Worm (Caenorhabditis elegans) whole organism, young adult: ENCODE data around the gene C01G10.17.

Experiments used
- F33H1.4 ChIP-seq: fragments of 200-800 bp; sonication (Bioruptor generic); IDR thresholded peaks from 2 replicates; pipeline ENCODE4 v1.3.6; 2022; ENCODE audit warnings: missing genetic modification reagents, missing genetic modification characterization, missing compliant biosample characterization
- F49E8.2 ChIP-seq: sonication (generic microtip); optimal IDR thresholded peaks from 3 replicates; lab custom pipeline; 2017; ENCODE audit warnings: missing genetic modification characterization, mild to moderate bottlenecking, missing compliant biosample characterization, antibody characterized with exemption, moderate library complexity; ENCODE audit not compliant: insufficient read depth
- F55B11.4 ChIP-seq: sonication (generic microtip); optimal IDR thresholded peaks from 2 replicates; lab custom pipeline; 2016; ENCODE audit warnings: missing compliant biosample characterization, missing genetic modification characterization, borderline replicate concordance; ENCODE audit not compliant: insufficient read depth
- ZK185.1 ChIP-seq: sonication (generic microtip); optimal IDR thresholded peaks from 2 replicates; lab custom pipeline; 2016; ENCODE audit warnings: mild to moderate bottlenecking, missing genetic modification characterization, missing compliant biosample characterization; ENCODE audit not compliant: poor library complexity, severe bottlenecking
- akir-1 ChIP-seq: fragments of 200-800 bp; sonication (Bioruptor generic); optimal IDR thresholded peaks from 2 replicates; lab custom pipeline; 2018; ENCODE audit warnings: mild to moderate bottlenecking, missing genetic modification characterization, moderate library complexity, missing compliant biosample characterization
- atf-7 ChIP-seq: sonication (generic microtip); optimal IDR thresholded peaks from 2 replicates; lab custom pipeline; 2017; ENCODE audit warnings: mild to moderate bottlenecking, missing genetic modification characterization, missing compliant biosample characterization
- attf-3 ChIP-seq: fragments of 200-800 bp; sonication (Bioruptor generic); conservative IDR thresholded peaks from 2 replicates; pipeline ENCODE4 v1.3.6; 2022; ENCODE audit warnings: missing genetic modification reagents, missing genetic modification characterization, missing compliant biosample characterization
- bed-1 ChIP-seq: fragments of 200-800 bp; sonication (Bioruptor generic); IDR thresholded peaks from 2 replicates; pipeline ENCODE4 v1.3.6; 2022; ENCODE audit warnings: missing genetic modification reagents, missing genetic modification characterization, missing compliant biosample characterization
- cebp-1 ChIP-seq, 2 experiments: fragments of 200-800 bp in 1 of 2; sonication (Bioruptor generic) in 1 of 2; sonication (generic microtip) in 1 of 2; IDR thresholded peaks in 1 of 2; optimal IDR thresholded peaks in 1 of 2; 2 replicates each; pipeline versions ENCODE4 v1.3.6 to Lab custom; 2017 to 2022; ENCODE audit warnings: missing compliant biosample characterization in 2 of 2, missing genetic modification characterization in 2 of 2, mild to moderate bottlenecking in 1 of 2, missing genetic modification reagents in 1 of 2, moderate library complexity in 1 of 2
- cebp-2 ChIP-seq: fragments of 200-800 bp; sonication (Bioruptor generic); IDR thresholded peaks from 2 replicates; pipeline ENCODE4 v1.3.6; 2022; ENCODE audit warnings: missing genetic modification characterization, missing compliant biosample characterization
- ceh-40 ChIP-seq: fragments of 200-800 bp; sonication (Bioruptor generic); IDR thresholded peaks from 2 replicates; pipeline ENCODE4 v1.3.6; 2022; ENCODE audit warnings: missing genetic modification characterization, missing compliant biosample characterization
- ceh-58 ChIP-seq: fragments of 200-800 bp; sonication (Bioruptor generic); IDR thresholded peaks from 2 replicates; pipeline ENCODE4 v1.3.6; 2022; ENCODE audit warnings: missing genetic modification characterization, missing compliant biosample characterization
- ceh-91 ChIP-seq: fragments of 200-800 bp; sonication (Bioruptor generic); IDR thresholded peaks from 2 replicates; pipeline ENCODE4 v1.3.6; 2022; ENCODE audit warnings: missing genetic modification reagents, missing genetic modification characterization, missing compliant biosample characterization
- dox-1 ChIP-seq: fragments of 200-800 bp; sonication (Bioruptor generic); IDR thresholded peaks from 2 replicates; pipeline ENCODE4 v1.3.6; 2022; ENCODE audit warnings: missing genetic modification reagents, missing genetic modification characterization, missing compliant biosample characterization
- ets-4 ChIP-seq: fragments of 200-800 bp; sonication (Bioruptor generic); optimal IDR thresholded peaks from 2 replicates; lab custom pipeline; 2018; ENCODE audit warnings: mild to moderate bottlenecking, missing genetic modification characterization, missing compliant biosample characterization
- gei-17 ChIP-seq: fragments of 200-800 bp; sonication (Bioruptor generic); optimal IDR thresholded peaks from 2 replicates; lab custom pipeline; 2018; ENCODE audit warnings: mild to moderate bottlenecking, missing genetic modification characterization, missing compliant biosample characterization
- him-1 ChIP-seq: sonication (generic microtip); optimal IDR thresholded peaks from 2 replicates; lab custom pipeline; 2016; ENCODE audit warnings: missing genotype, missing genetic modification reagents, missing genetic modification characterization, missing compliant biosample characterization
- hmg-20 ChIP-seq: fragments of 200-800 bp; sonication (Bioruptor generic); IDR thresholded peaks from 2 replicates; pipeline ENCODE4 v1.3.6; 2022; ENCODE audit warnings: missing genetic modification reagents, missing genetic modification characterization, missing compliant biosample characterization
- hsf-1 ChIP-seq: fragments of 200-800 bp; sonication (Bioruptor generic); IDR thresholded peaks from 2 replicates; pipeline ENCODE4 v1.3.6; 2022; ENCODE audit warnings: missing genetic modification reagents, missing genetic modification characterization, missing compliant biosample characterization
- let-526 ChIP-seq: fragments of 200-800 bp; sonication (Bioruptor generic); IDR thresholded peaks from 2 replicates; pipeline ENCODE4 v1.3.6; 2022; ENCODE audit warnings: missing genetic modification reagents, missing genetic modification characterization, missing compliant biosample characterization
- lin-35 ChIP-seq, 3 experiments: fragments of 150-350 bp in 2 of 3; sonication (generic microtip) in 1 of 3; optimal IDR thresholded peaks; 2 replicates each; lab custom pipeline; 2014 to 2018; ENCODE audit warnings: missing biosample characterization in 3 of 3, missing genetic modification characterization in 3 of 3, missing genetic modification reagents in 3 of 3
- lsl-1 ChIP-seq: fragments of 200-800 bp; sonication (Bioruptor generic); optimal IDR thresholded peaks from 2 replicates; lab custom pipeline; 2018; ENCODE audit warnings: mild to moderate bottlenecking, missing genetic modification characterization, moderate library complexity, missing compliant biosample characterization
- madf-3 ChIP-seq: fragments of 200-800 bp; sonication (Bioruptor generic); IDR thresholded peaks from 2 replicates; pipeline ENCODE4 v1.3.6; 2022; ENCODE audit warnings: missing genetic modification reagents, missing genetic modification characterization, missing compliant biosample characterization
- madf-8 ChIP-seq: fragments of 200-800 bp; sonication (Bioruptor generic); conservative IDR thresholded peaks from 2 replicates; pipeline ENCODE4 v1.3.6; 2022; ENCODE audit warnings: missing genetic modification reagents, missing genetic modification characterization, missing compliant biosample characterization
- mcd-1 ChIP-seq: fragments of 200-800 bp; sonication (Bioruptor generic); IDR thresholded peaks from 2 replicates; pipeline ENCODE4 v1.3.6; 2022; ENCODE audit warnings: missing genetic modification reagents, missing genetic modification characterization, missing compliant biosample characterization
- nfya-1 ChIP-seq: sonication (generic microtip); optimal IDR thresholded peaks from 2 replicates; lab custom pipeline; 2017; ENCODE audit warnings: antibody characterized with exemption, missing compliant biosample characterization, missing genetic modification characterization, borderline replicate concordance; ENCODE audit not compliant: insufficient read depth
- nhr-80 ChIP-seq: sonication (generic microtip); optimal IDR thresholded peaks from 2 replicates; lab custom pipeline; 2016; ENCODE audit warnings: missing genetic modification characterization, missing compliant biosample characterization
- pha-4 ChIP-seq: fragments of 150-350 bp; sonication (generic microtip); optimal IDR thresholded peaks from 2 replicates; lab custom pipeline; 2014; ENCODE audit warnings: missing biosample characterization, missing genetic modification reagents, missing genetic modification characterization
- rcor-1 ChIP-seq: fragments of 200-800 bp; sonication (Bioruptor generic); IDR thresholded peaks from 2 replicates; pipeline ENCODE4 v1.3.6; 2022; ENCODE audit warnings: missing genetic modification reagents, missing genetic modification characterization, missing compliant biosample characterization
- rec-8 ChIP-seq, 2 experiments: sonication (generic microtip); optimal IDR thresholded peaks; 2 replicates each; lab custom pipeline; 2016; ENCODE audit warnings: mild to moderate bottlenecking in 2 of 2, missing genetic modification characterization in 2 of 2, missing genetic modification reagents in 2 of 2, missing genotype in 2 of 2, missing biosample characterization in 1 of 2, missing compliant biosample characterization in 1 of 2, moderate library complexity in 1 of 2
- rpc-1 ChIP-seq, 2 experiments: fragments of 150-350 bp in 1 of 2; sonication (generic microtip) in 1 of 2; optimal IDR thresholded peaks; 2 replicates each; lab custom pipeline; 2014 to 2018; ENCODE audit warnings: missing biosample characterization in 1 of 2, missing genetic modification characterization in 1 of 2, missing genetic modification reagents in 1 of 2, missing genotype in 1 of 2
- sdz-38 ChIP-seq: sonication (generic microtip); optimal IDR thresholded peaks from 2 replicates; lab custom pipeline; 2016; ENCODE audit warnings: missing genotype, missing genetic modification characterization, missing compliant biosample characterization
- tlf-1 ChIP-seq: fragments of 200-800 bp; sonication (Bioruptor generic); optimal IDR thresholded peaks from 2 replicates; lab custom pipeline; 2018; ENCODE audit warnings: mild to moderate bottlenecking, missing genetic modification characterization, missing compliant biosample characterization
- zfh-2 ChIP-seq: fragments of 200-800 bp; sonication (Bioruptor generic); conservative IDR thresholded peaks from 2 replicates; pipeline ENCODE4 v1.3.6; 2022; ENCODE audit warnings: missing genetic modification reagents, missing genetic modification characterization, missing compliant biosample characterization
- zim-3 ChIP-seq: sonication (generic microtip); optimal IDR thresholded peaks from 2 replicates; lab custom pipeline; 2017; ENCODE audit warnings: mild to moderate bottlenecking, missing genetic modification characterization, moderate library complexity, missing compliant biosample characterization
- ztf-18 ChIP-seq: sonication (generic microtip); optimal IDR thresholded peaks from 2 replicates; lab custom pipeline; 2016; ENCODE audit warnings: missing genotype, mild to moderate bottlenecking, missing genetic modification characterization, missing compliant biosample characterization
- ztf-25 ChIP-seq: fragments of 200-800 bp; sonication (Bioruptor generic); IDR thresholded peaks from 2 replicates; pipeline ENCODE4 v1.3.6; 2022; ENCODE audit warnings: missing genetic modification reagents, missing genetic modification characterization, missing compliant biosample characterization
- ztf-26 ChIP-seq: sonication (generic microtip); optimal IDR thresholded peaks from 2 replicates; lab custom pipeline; 2017; ENCODE audit warnings: missing genetic modification characterization, missing compliant biosample characterization
- ztf-28 ChIP-seq: fragments of 200-800 bp; sonication (Bioruptor generic); IDR thresholded peaks from 2 replicates; pipeline ENCODE4 v1.3.6; 2022; ENCODE audit warnings: missing genetic modification reagents, missing genetic modification characterization, missing compliant biosample characterization

The C01G10.17 gene

ce11 chrV:15059534-15059933 lies 31.0 kb upstream of the C01G10.17 start, which contains the start of the genes mcm-3 and C25D7.15 (continued):
- TF ChIP-seq rcor-1 (GFP tag; lab: Robert Waterston, UW) (peak; percentile 50), lsl-1 (GFP tag; lab: Kevin White, UChicago) (peak; percentile 78), madf-3 (GFP tag; lab: Robert Waterston, UW) (peak; percentile 78; the same call in 1 of the 2 replicates), lin-35 (GFP tag; optimal IDR thresholded peaks at IDR 0.05; lab: Kevin White, UChicago) (peak in 2 of 3 experiments; percentile 45 to 62), ceh-58 (GFP tag; lab: Robert Waterston, UW) (no peak), bed-1 (GFP tag; lab: Robert Waterston, UW) (no peak), nhr-80 (tag; lab: Kevin White, UChicago) (no peak), atf-7 (tag; lab: Kevin White, UChicago) (no peak), cebp-1 (GFP tag; IDR thresholded peaks at IDR 0.05; lab: Robert Waterston, UW) (no peak), cebp-1 (tag; optimal IDR thresholded peaks at IDR 0.05; lab: Kevin White, UChicago) (peak; percentile 6), hmg-20 (GFP tag; lab: Robert Waterston, UW) (no peak), let-526 (GFP tag; lab: Robert Waterston, UW) (no peak), tlf-1 (GFP tag; lab: Kevin White, UChicago) (peak; percentile 68), ceh-91 (GFP tag; lab: Robert Waterston, UW) (peak; percentile 89), ztf-28 (no peak), F49E8.2 (tag; lab: Kevin White, UChicago) (no peak), pha-4 (tag; lab: Kevin White, UChicago) (no peak), attf-3 (GFP tag; lab: Robert Waterston, UW) (0 out of 2 replicates have a peak, but pooled peaks have one; percentile 42), madf-8 (GFP tag; lab: Robert Waterston, UW) (peak; percentile 90), ets-4 (GFP tag; lab: Kevin White, UChicago) (no peak)

- TF ChIP-seq F33H1.4 (peak; percentile 55; the same call in 1 of the 2 replicates), lsl-1 (GFP tag; lab: Kevin White, UChicago) (peak; percentile 77), ztf-25 (no peak)
These were observed 30.0 kb upstream of the C01G10.17 start for ce11 chrV:15060595-15060994.

- TF ChIP-seq lin-35 (GFP tag; optimal IDR thresholded peaks at IDR 0.05; lab: Kevin White, UChicago) = no peak
- TF ChIP-seq cebp-2 (GFP tag; lab: Robert Waterston, UW) = no peak
- TF ChIP-seq zim-3 (tag; lab: Kevin White, UChicago) = no peak
- no peak for TF ChIP-seq rpc-1 (optimal IDR thresholded peaks at IDR 0.05; lab: Kevin White, UChicago)
- TF ChIP-seq rpc-1 (tag; optimal IDR thresholded peaks at IDR 0.05; lab: Kevin White, UChicago) = no peak
- no peak for TF ChIP-seq F49E8.2 (tag; lab: Kevin White, UChicago)
- TF ChIP-seq hsf-1 = no peak
- no peak for TF ChIP-seq ceh-40 (GFP tag; lab: Robert Waterston, UW)
- TF ChIP-seq F55B11.4 (tag; lab: Kevin White, UChicago) = no peak
- no peak for TF ChIP-seq gei-17 (GFP tag; lab: Kevin White, UChicago)
- TF ChIP-seq sdz-38 (tag; lab: Kevin White, UChicago) = no peak
These were observed 26.6 kb upstream of the C01G10.17 start, which contains the start of gene rap-2 for ce11 chrV:15063987-15064386. TSS of gene rap-2 (minus strand) at chrV:15064087.

- no peak; the same call in 1 of the 2 replicates for TF ChIP-seq madf-3 (GFP tag; lab: Robert Waterston, UW)
- peak; percentile 84 for TF ChIP-seq ztf-18
- no peak for TF ChIP-seq rec-8 (tag; optimal IDR thresholded peaks at IDR 0.05; lab: Kevin White, UChicago)
- peak; percentile 89 for TF ChIP-seq zfh-2 (GFP tag; lab: Robert Waterston, UW)
- TF ChIP-seq akir-1 (GFP tag; lab: Kevin White, UChicago) = no peak
- TF ChIP-seq attf-3 (GFP tag; lab: Robert Waterston, UW) = no peak
- no peak for TF ChIP-seq ztf-26 (tag; lab: Kevin White, UChicago)
- TF ChIP-seq lin-35 (GFP tag; optimal IDR thresholded peaks at IDR 0.05; lab: Kevin White, UChicago) = no peak
- TF ChIP-seq nfya-1 = no peak
- TF ChIP-seq ZK185.1 (tag; lab: Kevin White, UChicago) = no peak
- TF ChIP-seq dox-1 (GFP tag; lab: Robert Waterston, UW) = peak; percentile 62
- peak; percentile 42; the same call in 1 of the 2 replicates for TF ChIP-seq mcd-1 (GFP tag; lab: Robert Waterston, UW)
- TF ChIP-seq cebp-1 (GFP tag; IDR thresholded peaks at IDR 0.05; lab: Robert Waterston, UW) = no peak
- TF ChIP-seq cebp-1 (tag; optimal IDR thresholded peaks at IDR 0.05; lab: Kevin White, UChicago) = peak; percentile 22
- no peak for TF ChIP-seq hmg-20 (GFP tag; lab: Robert Waterston, UW)
- TF ChIP-seq him-1 (tag; lab: Kevin White, UChicago) = no peak
These were observed 25.4 kb upstream of the C01G10.17 start, which contains the start of gene C25D7.9 for ce11 chrV:15065068-15065744. TSS of gene C25D7.9 (plus strand) at chrV:15065135.
